Worm (Caenorhabditis elegans) whole organism, L3 larva: Measurements from ENCODE around the gene scl-11.

ENCODE experiments used
- R02D3.7 ChIP-seq: fragments of 150-350 bp; optimal IDR thresholded peaks from 2 replicates; lab custom pipeline; 2014; ENCODE audit warnings: missing biosample characterization, missing genetic modification characterization
- aly-2 ChIP-seq: fragments of 150-350 bp; optimal IDR thresholded peaks from 2 replicates; lab custom pipeline; 2014; ENCODE audit warnings: missing biosample characterization, missing genetic modification characterization
- ama-1 ChIP-seq: fragments of 150-350 bp; optimal IDR thresholded peaks from 2 replicates; lab custom pipeline; 2018
- ceh-16 ChIP-seq: sonication (generic microtip); optimal IDR thresholded peaks from 2 replicates; lab custom pipeline; 2017; ENCODE audit warnings: missing biosample characterization, missing genetic modification characterization
- ceh-82 ChIP-seq: fragments of 150-350 bp; optimal IDR thresholded peaks from 2 replicates; lab custom pipeline; 2014; ENCODE audit warnings: missing biosample characterization, missing genetic modification characterization
- ceh-9 ChIP-seq: sonication (generic microtip); optimal IDR thresholded peaks from 2 replicates; lab custom pipeline; 2018; ENCODE audit warnings: missing biosample characterization, missing genetic modification characterization
- daf-12 ChIP-seq: fragments of 150-350 bp; optimal IDR thresholded peaks from 2 replicates; lab custom pipeline; 2014; ENCODE audit warnings: missing biosample characterization, missing genetic modification reagents, missing genetic modification characterization
- egl-27 ChIP-seq: sonication (generic microtip); optimal IDR thresholded peaks from 4 replicates; lab custom pipeline; 2017; ENCODE audit warnings: missing biosample characterization, missing genetic modification reagents, missing genetic modification characterization
- egl-5 ChIP-seq: fragments of 150-350 bp; optimal IDR thresholded peaks from 2 replicates; lab custom pipeline; 2017; ENCODE audit warnings: missing biosample characterization, missing genetic modification reagents, missing genetic modification characterization, inconsistent platforms
- elt-2 ChIP-seq: sonication (generic microtip); optimal IDR thresholded peaks from 2 replicates; lab custom pipeline; 2016; ENCODE audit warnings: missing genetic modification reagents, mild to moderate bottlenecking, missing genetic modification characterization, missing compliant biosample characterization
- hmg-11 ChIP-seq: sonication (generic microtip); optimal IDR thresholded peaks from 2 replicates; lab custom pipeline; 2016; ENCODE audit warnings: missing genetic modification characterization, missing compliant biosample characterization
- jun-1 ChIP-seq: fragments of 150-350 bp; optimal IDR thresholded peaks from 2 replicates; lab custom pipeline; 2014; ENCODE audit warnings: missing biosample characterization, missing genetic modification reagents, missing genetic modification characterization
- lin-15B ChIP-seq: fragments of 150-350 bp; optimal IDR thresholded peaks from 2 replicates; lab custom pipeline; 2014; ENCODE audit warnings: missing biosample characterization, missing genetic modification characterization
- lin-39 ChIP-seq: fragments of 150-350 bp; optimal IDR thresholded peaks from 2 replicates; lab custom pipeline; 2018; ENCODE audit warnings: missing biosample characterization, missing genetic modification reagents, missing genetic modification characterization
- lsy-12 ChIP-seq: sonication (generic microtip); optimal IDR thresholded peaks from 2 replicates; lab custom pipeline; 2016; ENCODE audit warnings: mild to moderate bottlenecking, missing genetic modification characterization, missing compliant biosample characterization
- mml-1 ChIP-seq: fragments of 150-350 bp; sonication (generic microtip); optimal IDR thresholded peaks from 3 replicates; lab custom pipeline; 2014; ENCODE audit warnings: missing biosample characterization, missing genetic modification characterization
- nfya-1 ChIP-seq: sonication (generic microtip); optimal IDR thresholded peaks from 2 replicates; lab custom pipeline; 2017; ENCODE audit warnings: missing genetic modification characterization, mild to moderate bottlenecking, missing compliant biosample characterization, antibody characterized with exemption, moderate library complexity; ENCODE audit not compliant: insufficient read depth
- nhr-11 ChIP-seq: fragments of 150-350 bp; optimal IDR thresholded peaks from 2 replicates; lab custom pipeline; 2014; ENCODE audit warnings: missing biosample characterization, missing genetic modification characterization
- nhr-12 ChIP-seq: fragments of 150-350 bp; optimal IDR thresholded peaks from 2 replicates; lab custom pipeline; 2014; ENCODE audit warnings: missing biosample characterization, missing genetic modification characterization
- nhr-23 ChIP-seq: fragments of 150-350 bp; optimal IDR thresholded peaks from 2 replicates; lab custom pipeline; 2014; ENCODE audit warnings: missing biosample characterization, missing genetic modification reagents, missing genetic modification characterization
- nhr-237 ChIP-seq: fragments of 150-350 bp; optimal IDR thresholded peaks from 2 replicates; lab custom pipeline; 2014; ENCODE audit warnings: missing biosample characterization, missing genetic modification characterization
- nhr-25 ChIP-seq: sonication (generic microtip); optimal IDR thresholded peaks from 2 replicates; lab custom pipeline; 2017; ENCODE audit warnings: missing biosample characterization, missing genetic modification characterization
- nhr-43 ChIP-seq: sonication (generic microtip); optimal IDR thresholded peaks from 2 replicates; lab custom pipeline; 2016; ENCODE audit warnings: mild to moderate bottlenecking, missing genetic modification characterization, missing compliant biosample characterization; ENCODE audit not compliant: poor library complexity, severe bottlenecking
- nhr-67 ChIP-seq: fragments of 150-350 bp; optimal IDR thresholded peaks from 2 replicates; lab custom pipeline; 2014; ENCODE audit warnings: missing biosample characterization, missing genetic modification characterization
- nhr-77 ChIP-seq: fragments of 150-350 bp; optimal IDR thresholded peaks from 2 replicates; lab custom pipeline; 2014; ENCODE audit warnings: missing biosample characterization, missing genetic modification characterization
- pha-4 ChIP-seq: fragments of 150-350 bp; optimal IDR thresholded peaks from 2 replicates; lab custom pipeline; 2014; ENCODE audit warnings: missing biosample characterization, missing genetic modification reagents, missing genetic modification characterization
- pqm-1 ChIP-seq: fragments of 150-350 bp; optimal IDR thresholded peaks from 2 replicates; lab custom pipeline; 2017; ENCODE audit warnings: missing biosample characterization, missing genetic modification characterization, inconsistent platforms
- snpc-4 ChIP-seq: fragments of 150-350 bp; optimal IDR thresholded peaks from 2 replicates; lab custom pipeline; 2014; ENCODE audit warnings: missing biosample characterization, missing genetic modification characterization
- tbx-2 ChIP-seq: sonication (generic microtip); optimal IDR thresholded peaks from 2 replicates; lab custom pipeline; 2016; ENCODE audit warnings: mild to moderate bottlenecking, missing genetic modification characterization, missing compliant biosample characterization
- unc-39 ChIP-seq: sonication (generic microtip); optimal IDR thresholded peaks from 4 replicates; lab custom pipeline; 2017; ENCODE audit warnings: missing biosample characterization, missing genetic modification characterization
- zag-1 ChIP-seq: fragments of 150-350 bp; optimal IDR thresholded peaks from 2 replicates; lab custom pipeline; 2014; ENCODE audit warnings: missing biosample characterization, missing genetic modification characterization
- ztf-4 ChIP-seq: fragments of 150-350 bp; optimal IDR thresholded peaks from 2 replicates; lab custom pipeline; 2014; ENCODE audit warnings: missing biosample characterization, missing genetic modification characterization

Gene scl-11

ce11 chrIV:13029674-13030466 lies 21.3 kb upstream of the scl-11 start (continued):
- TF ChIP-seq nhr-43 (tag; lab: Kevin White, UChicago) (no peak), tbx-2 (no peak), ztf-4 (tag; lab: Kevin White, UChicago) (no peak)

DNA sequence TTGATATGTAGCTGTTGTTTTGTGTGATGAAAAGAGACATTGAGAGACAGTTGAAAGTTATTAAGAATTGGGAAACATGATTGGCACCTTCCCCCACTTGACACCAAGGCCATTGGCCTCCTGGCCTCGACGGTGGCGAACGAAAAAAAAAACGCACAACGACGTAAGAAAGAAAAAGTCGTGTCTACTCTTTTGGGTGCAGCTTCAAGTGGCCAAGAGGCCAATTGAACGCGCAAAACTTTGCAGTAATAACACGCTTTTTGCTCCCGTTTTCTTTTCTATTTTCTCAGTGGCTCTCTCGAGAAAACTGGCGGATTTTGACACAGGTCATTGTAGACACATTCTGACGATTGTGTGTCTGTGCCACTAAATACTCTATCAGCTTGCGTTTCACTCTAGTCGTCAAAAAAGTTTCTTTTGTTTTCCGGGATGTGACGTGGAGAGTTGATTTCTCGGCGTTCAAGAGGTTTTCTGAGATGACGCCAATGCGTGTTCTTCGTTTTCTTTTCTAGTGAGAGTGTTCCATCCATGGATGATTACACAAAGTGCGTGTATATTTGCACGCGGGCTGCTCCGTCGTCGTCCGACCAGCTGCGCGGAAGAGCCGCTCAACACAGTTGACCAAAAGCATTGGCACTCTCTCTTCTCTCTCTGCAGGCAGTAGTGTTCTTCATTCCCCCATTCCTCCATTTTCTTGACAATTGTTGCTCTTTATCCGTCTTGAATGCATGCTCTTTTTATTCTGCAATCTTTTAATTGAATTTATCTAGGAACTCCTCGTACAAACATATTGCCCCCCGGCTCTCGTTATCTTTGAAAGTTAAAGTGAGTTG lies 20.5 kb upstream of the scl-11 start:
- TF ChIP-seq nhr-25 (tag; lab: Kevin White, UChicago) (peak; percentile 54), ama-1 (no peak), pha-4 (tag; lab: Kevin White, UChicago) (peak; percentile 15), nfya-1 (tag; lab: Kevin White, UChicago) (peak; percentile 18)
- TF ChIP-seq, all 47 proteins: peak for 3

ce11 chrIV:13032153-13032552 lies 19.0 kb upstream of the scl-11 start:
- TF ChIP-seq egl-5 = no peak
- TF ChIP-seq unc-39 (tag; lab: Kevin White, UChicago) = no peak
- no peak for TF ChIP-seq zag-1 (tag; lab: Kevin White, UChicago)
- TF ChIP-seq ama-1 = no peak
- TF ChIP-seq jun-1 (tag; lab: Kevin White, UChicago) = no peak
- TF ChIP-seq nhr-237 = no peak
- TF ChIP-seq nhr-12 (tag; lab: Kevin White, UChicago) = no peak
- no peak for TF ChIP-seq nhr-25 (tag; lab: Kevin White, UChicago)
- no peak for TF ChIP-seq hmg-11
- TF ChIP-seq nhr-67 (tag; lab: Kevin White, UChicago) = no peak
- TF ChIP-seq pqm-1 (tag; lab: Kevin White, UChicago) = peak; percentile 43
- no peak for TF ChIP-seq mml-1
- TF ChIP-seq lin-39 = no peak
- TF ChIP-seq lin-15B (tag; lab: Kevin White, UChicago) = no peak
- no peak for TF ChIP-seq daf-12 (tag; lab: Kevin White, UChicago)
- TF ChIP-seq ceh-9 (tag; lab: Kevin White, UChicago) = no peak
- TF ChIP-seq lsy-12 (tag; lab: Kevin White, UChicago) = no peak
- TF ChIP-seq R02D3.7 (tag; lab: Kevin White, UChicago) = no peak
- no peak for TF ChIP-seq ceh-16 (tag; lab: Kevin White, UChicago)
- no peak for TF ChIP-seq nfya-1 (tag; lab: Kevin White, UChicago)
- peak; percentile 59 for TF ChIP-seq elt-2 (tag; lab: Kevin White, UChicago)
- TF ChIP-seq ceh-82 (tag; lab: Kevin White, UChicago) = no peak
- TF ChIP-seq pha-4 (tag; lab: Kevin White, UChicago) = peak; percentile 64
- TF ChIP-seq nhr-77 = no peak

DNA sequence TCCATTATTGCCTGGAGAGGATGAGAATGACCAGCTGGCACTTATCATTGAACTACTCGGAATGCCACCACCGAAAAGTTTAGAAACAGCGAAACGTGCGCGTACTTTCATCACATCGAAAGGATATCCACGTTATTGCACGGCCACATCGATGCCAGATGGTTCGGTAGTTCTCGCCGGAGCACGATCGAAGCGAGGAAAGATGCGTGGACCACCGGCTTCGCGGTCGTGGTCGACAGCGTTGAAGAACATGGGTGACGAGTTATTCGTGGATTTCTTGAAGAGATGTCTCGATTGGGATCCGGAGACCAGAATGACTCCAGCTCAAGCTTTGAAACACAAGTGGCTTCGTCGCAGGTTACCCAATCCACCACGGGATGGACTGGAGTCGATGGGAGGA lies 17.7 kb upstream of the scl-11 start:
- no peak for TF ChIP-seq unc-39 (tag; lab: Kevin White, UChicago)
- TF ChIP-seq snpc-4 = no peak
- TF ChIP-seq nhr-23 = no peak
- TF ChIP-seq lin-15B (tag; lab: Kevin White, UChicago) = no peak
- TF ChIP-seq ceh-16 (tag; lab: Kevin White, UChicago) = no peak
- no peak for TF ChIP-seq aly-2 (tag; lab: Kevin White, UChicago)
- no peak for TF ChIP-seq nfya-1 (tag; lab: Kevin White, UChicago)
- TF ChIP-seq nhr-11 (tag; lab: Kevin White, UChicago) = no peak
- no peak for TF ChIP-seq daf-12 (tag; lab: Kevin White, UChicago)
- no peak for TF ChIP-seq nhr-12 (tag; lab: Kevin White, UChicago)
- no peak for TF ChIP-seq egl-27

DNA sequence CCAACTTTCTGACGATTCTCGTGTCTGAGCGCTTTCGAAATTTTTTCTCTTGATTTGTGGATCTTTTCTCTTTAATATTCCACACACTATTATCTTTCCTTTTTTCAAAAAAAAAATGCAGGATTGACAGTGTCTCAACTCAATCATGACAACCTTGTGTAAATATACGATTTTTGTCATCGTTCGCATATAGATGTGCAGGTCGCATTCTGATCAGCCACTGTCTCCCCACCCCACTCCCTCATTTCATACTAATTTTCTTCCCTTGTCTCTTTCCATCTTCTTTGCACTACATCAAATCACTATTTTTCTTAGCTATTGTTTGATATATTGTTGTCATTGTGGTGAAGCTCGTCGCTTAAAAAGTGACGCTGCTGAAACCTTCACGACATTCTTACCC lies 15.9 kb upstream of the scl-11 start:
- TF ChIP-seq jun-1 (tag; lab: Kevin White, UChicago) (no peak), ama-1 (peak; percentile 25)
